Fruit fly (Drosophila melanogaster): ENCODE measurements around the gene GstD9.
A peak's percentile ranks its signal among the peaks of the same experiment; 100 is the strongest.

The GstD9 gene

dm6 chr3R:12359837-12360236 is 7.5 kb downstream of the GstD9 start, which contains the start of gene CG4115:
TSS of gene CG4115 (plus strand) at chr3R:12360008.
- TF ChIP-seq CG8119 (GFP tag; IDR thresholded peaks at IDR 0.05) (no peak), Eip78C (GFP tag) (peak; percentile 57), CG34406 (GFP tag; optimal IDR thresholded peaks at IDR 0.05) (no peak), Blimp-1 (GFP tag; optimal IDR thresholded peaks at IDR 0.05) (peak; percentile 75), CG10669 (GFP tag; optimal IDR thresholded peaks at IDR 0.05) (no peak), CG3919 (GFP tag; optimal IDR thresholded peaks at IDR 0.05) (peak; percentile 1), CG6854 (GFP tag; optimal IDR thresholded peaks at IDR 0.05) (peak; percentile 26), CG31627 (GFP tag; optimal IDR thresholded peaks at IDR 0.05) (no peak)

DNA sequence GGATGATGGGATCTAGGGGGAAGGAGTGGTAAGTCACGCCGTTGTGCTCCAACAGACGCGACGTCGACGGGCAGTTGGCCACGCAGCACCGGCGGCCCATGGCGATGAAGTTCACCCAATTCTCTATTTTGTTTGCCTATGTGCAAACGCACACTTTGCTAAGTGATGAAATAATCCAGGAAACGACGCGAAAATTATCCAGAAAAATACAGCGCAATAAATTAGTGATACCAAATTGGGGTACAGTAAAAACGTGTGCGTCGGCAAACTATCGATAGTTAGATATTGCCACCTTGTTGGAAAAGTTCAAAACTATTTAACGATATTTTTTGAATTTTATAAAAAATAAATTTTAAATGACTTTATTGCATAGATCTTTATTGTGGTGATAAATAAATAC is 11.3 kb downstream of the GstD9 start, which contains the start of gene MBD-R2:
MBD-R2 (minus strand) TSS at position 222 of the 400 bp plus-strand sequence.
- TF ChIP-seq CG11902 (GFP tag; optimal IDR thresholded peaks at IDR 0.05), result no peak
- peak; percentile 8 for TF ChIP-seq esn (GFP tag; optimal IDR thresholded peaks at IDR 0.05)

- no peak for TF ChIP-seq CG4318 (GFP tag; optimal IDR thresholded peaks at IDR 0.05)
Observed at dm6 chr3R:12352003-12352402, 15.4 kb downstream of the GstD9 start, which contains the start of gene CG10041. TSS of gene CG10041 (minus strand) at chr3R:12352103.

DNA sequence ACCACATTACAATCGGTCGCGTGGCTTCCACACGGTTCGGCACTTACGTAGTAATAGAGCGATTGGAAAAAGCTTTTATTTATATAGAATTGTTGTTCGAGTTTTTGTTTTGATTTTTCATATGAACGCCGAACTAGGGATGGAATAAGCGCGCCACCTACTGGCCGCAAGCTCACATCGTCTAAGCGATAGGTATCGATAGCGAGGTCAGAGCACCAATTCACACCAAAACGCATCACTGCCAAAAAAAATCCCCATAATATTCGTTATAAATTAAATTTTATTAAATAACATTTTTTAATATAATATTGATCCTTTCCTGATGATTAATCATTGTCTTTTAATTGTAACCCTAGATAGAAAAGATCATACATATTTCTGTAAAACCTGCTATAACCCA is 16.9 kb downstream of the GstD9 start, which contains the start of gene CG10038:
CG10038 (minus strand) TSS at position 148 of the 400 bp plus-strand sequence.
- no peak for TF ChIP-seq CG32006 (GFP tag; optimal IDR thresholded peaks at IDR 0.05)
- TF ChIP-seq Smox (GFP tag; optimal IDR thresholded peaks at IDR 0.05), result no peak
- TF ChIP-seq CG6808 (GFP tag; optimal IDR thresholded peaks at IDR 0.05), result no peak
- TF ChIP-seq spab (GFP tag; optimal IDR thresholded peaks at IDR 0.05), result no peak
- peak; percentile 27 for TF ChIP-seq lz (GFP tag; optimal IDR thresholded peaks at IDR 0.05)
- no peak for TF ChIP-seq Sox15 (GFP tag; optimal IDR thresholded peaks at IDR 0.05)
- TF ChIP-seq CG6792 (GFP tag; optimal IDR thresholded peaks at IDR 0.05), result peak; percentile 18
- TF ChIP-seq Met (GFP tag; optimal IDR thresholded peaks at IDR 0.05), result peak; percentile 28
- no peak for TF ChIP-seq CG1621 (tag; optimal IDR thresholded peaks at IDR 0.05)
- no peak for TF ChIP-seq CG7368 (GFP tag; optimal IDR thresholded peaks at IDR 0.05)
- no peak for TF ChIP-seq fd85E (GFP tag; optimal IDR thresholded peaks at IDR 0.05)
- TF ChIP-seq Hr4 (GFP tag; optimal IDR thresholded peaks at IDR 0.05), result no peak
- peak; percentile 35 for TF ChIP-seq pdm3 (GFP tag; optimal IDR thresholded peaks at IDR 0.05)
- no peak for TF ChIP-seq CG6854 (GFP tag; optimal IDR thresholded peaks at IDR 0.05)
- no peak for TF ChIP-seq salr (GFP tag; optimal IDR thresholded peaks at IDR 0.05)
- peak; percentile 24 for TF ChIP-seq CG31627 (GFP tag; optimal IDR thresholded peaks at IDR 0.05)
- no peak for TF ChIP-seq Blimp-1 (GFP tag; optimal IDR thresholded peaks at IDR 0.05)
- no peak for TF ChIP-seq CG9139 (GFP tag; optimal IDR thresholded peaks at IDR 0.05)
- no peak for TF ChIP-seq CG11902 (GFP tag; optimal IDR thresholded peaks at IDR 0.05)
- TF ChIP-seq cyc (GFP tag; optimal IDR thresholded peaks at IDR 0.05), result peak; percentile 36
- TF ChIP-seq fkh (GFP tag; optimal IDR thresholded peaks at IDR 0.05), result no peak
- no peak for TF ChIP-seq CG8632 (GFP tag; optimal IDR thresholded peaks at IDR 0.05)
- no peak for TF ChIP-seq Ets96B (tag; optimal IDR thresholded peaks at IDR 0.05)
- no peak for TF ChIP-seq CG10669 (GFP tag; optimal IDR thresholded peaks at IDR 0.05)
- TF ChIP-seq CG34406 (GFP tag; optimal IDR thresholded peaks at IDR 0.05), result no peak
- TF ChIP-seq eg (GFP tag; IDR thresholded peaks at IDR 0.05), result no peak
- TF ChIP-seq Sox14 (GFP tag; optimal IDR thresholded peaks at IDR 0.05), result no peak
- peak; percentile 20 for TF ChIP-seq acj6 (GFP tag; optimal IDR thresholded peaks at IDR 0.05)
- no peak for TF ChIP-seq Hr38 (GFP tag; optimal IDR thresholded peaks at IDR 0.05)
- no peak for TF ChIP-seq Eip75B (GFP tag; optimal IDR thresholded peaks at IDR 0.05)
- TF ChIP-seq Hr39 (GFP tag; optimal IDR thresholded peaks at IDR 0.05), result peak; percentile 21
- no peak for TF ChIP-seq vri (GFP tag; optimal IDR thresholded peaks at IDR 0.05)
- TF ChIP-seq Eip93F (GFP tag; optimal IDR thresholded peaks at IDR 0.05), result no peak
- TF ChIP-seq CG4318 (GFP tag; optimal IDR thresholded peaks at IDR 0.05), result no peak
- peak; percentile 86 for TF ChIP-seq svp (GFP tag)
- no peak for TF ChIP-seq net (GFP tag; optimal IDR thresholded peaks at IDR 0.05)
- TF ChIP-seq fd59A (GFP tag; optimal IDR thresholded peaks at IDR 0.05), result no peak
- TF ChIP-seq dsx (GFP tag; optimal IDR thresholded peaks at IDR 0.05; ENCODE audit: poor library complexity, severe bottlenecking), result no peak
- TF ChIP-seq topi (GFP tag; optimal IDR thresholded peaks at IDR 0.05), result peak; percentile 20
- TF ChIP-seq CG3032 (tag; optimal IDR thresholded peaks at IDR 0.05), result peak; percentile 12
- peak; percentile 14 for TF ChIP-seq CG3919 (GFP tag; optimal IDR thresholded peaks at IDR 0.05)
- no peak for TF ChIP-seq Ets21C (GFP tag; optimal IDR thresholded peaks at IDR 0.05)
- TF ChIP-seq esn (GFP tag; optimal IDR thresholded peaks at IDR 0.05), result peak; percentile 45

Measured in whole organism, prepupa.